Fruit fly (Drosophila melanogaster) whole organism: ENCODE results near the gene CLIP-190.

Experiments
- CG8478 ChIP-seq: fragments of >200 bp; optimal IDR thresholded peaks from 2 replicates; lab custom pipeline; 2018; ENCODE audit warnings: inconsistent platforms
- pan ChIP-seq: fragments of >200 bp; optimal IDR thresholded peaks from 2 replicates; lab custom pipeline; 2017
- usp ChIP-seq: fragments of >200 bp; optimal IDR thresholded peaks from 2 replicates; lab custom pipeline; 2017; ENCODE audit warnings: missing biosample characterization, missing genetic modification characterization, mixed read lengths

DNA sequence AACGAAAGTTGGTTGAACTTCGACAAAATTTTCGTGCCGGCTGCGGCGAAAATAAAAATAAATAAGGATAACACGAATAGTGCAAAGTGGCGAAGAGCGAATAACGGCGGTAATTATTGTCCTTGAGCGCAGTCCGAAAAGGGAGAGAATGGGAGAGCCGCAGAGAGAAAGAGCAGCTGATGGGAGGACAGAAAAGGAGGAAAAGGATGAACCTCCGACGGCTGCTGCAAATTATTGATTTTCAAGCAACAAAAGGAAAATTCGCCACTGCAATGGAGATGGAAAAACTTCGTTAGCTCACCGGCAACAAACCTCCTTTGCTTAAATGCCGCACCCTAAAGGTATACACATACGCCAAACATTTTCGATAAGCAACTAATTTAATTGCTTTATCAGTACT lies 1.7 kb upstream of the CLIP-190 start:
- no peak for TF ChIP-seq pan (lab: Kevin White, UChicago)
- TF ChIP-seq usp (GFP tag; lab: Kevin White, UChicago) = no peak
- TF ChIP-seq CG8478 (lab: Kevin White, UChicago) = no peak
